Worm (Caenorhabditis elegans): ENCODE results near the gene Y69A2AR.19.

Y69A2AR.19 gene

DNA sequence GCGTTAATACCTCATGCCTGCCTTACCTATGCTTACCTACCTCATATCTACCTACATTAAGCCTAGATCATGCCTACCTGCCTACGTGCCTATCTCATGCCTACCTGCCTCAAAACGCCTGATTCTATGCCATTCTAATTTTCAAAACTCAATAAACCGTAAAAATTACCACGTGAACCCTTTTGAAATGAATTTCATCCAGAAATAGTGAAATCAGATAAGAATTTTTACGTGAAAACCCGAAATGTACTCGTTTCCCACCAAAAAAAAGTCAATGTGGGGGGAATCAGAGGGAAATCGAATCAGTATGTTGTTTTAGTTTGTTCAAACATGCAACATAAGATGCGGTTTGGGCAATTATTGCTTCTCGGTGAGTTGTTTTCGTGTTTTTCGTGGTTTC lies at the start of gene Y69A2AR.19:
Y69A2AR.19 (plus strand) TSS at position 301 of the 400 bp plus-strand sequence.
- TF ChIP-seq unc-42 (tag; optimal IDR thresholded peaks at IDR 0.05) (no peak), lim-6 (tag; optimal IDR thresholded peaks at IDR 0.05) (no peak), tbx-2 (tag; optimal IDR thresholded peaks at IDR 0.05) (no peak), lin-11 (tag; optimal IDR thresholded peaks at IDR 0.05) (no peak), hlh-15 (tag; optimal IDR thresholded peaks at IDR 0.05) (no peak), sox-2 (GFP tag; IDR thresholded peaks at IDR 0.05) (no peak), ceh-9 (tag; optimal IDR thresholded peaks at IDR 0.05) (no peak), ceh-48 (tag; optimal IDR thresholded peaks at IDR 0.05) (no peak), ceh-19 (GFP tag; optimal IDR thresholded peaks at IDR 0.05) (no peak), pqm-1 (tag; optimal IDR thresholded peaks at IDR 0.05) (no peak), K09A11.1 (tag; optimal IDR thresholded peaks at IDR 0.05; ENCODE audit: insufficient read depth) (no peak), ahr-1 (tag; optimal IDR thresholded peaks at IDR 0.05) (no peak), ceh-6 (GFP tag; optimal IDR thresholded peaks at IDR 0.05) (no peak), pros-1 (tag; optimal IDR thresholded peaks at IDR 0.05) (no peak)

DNA sequence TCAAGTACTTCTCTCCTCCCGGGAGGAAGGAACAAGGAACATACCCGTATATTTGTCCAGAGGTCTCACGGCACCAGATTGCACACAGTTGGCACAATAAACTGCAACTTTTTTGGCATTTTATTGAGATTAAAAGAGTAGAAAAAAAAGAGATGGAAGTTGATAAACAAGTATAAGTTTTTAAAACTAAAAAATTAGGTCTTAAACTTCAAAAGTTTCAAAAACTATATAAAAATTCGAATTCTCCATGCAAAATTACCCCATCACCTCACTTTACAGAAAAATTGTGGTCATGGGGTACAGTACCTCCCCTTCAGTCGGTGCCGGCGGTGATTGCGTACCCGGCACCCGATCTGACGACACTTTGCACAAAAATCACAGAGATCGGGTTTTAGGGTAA lies 37.4 kb upstream of the Y69A2AR.19 start, which contains the start of gene C45G7.13:
C45G7.13 (minus strand) TSS at position 101 of the 400 bp plus-strand sequence.
- no peak for TF ChIP-seq fax-1 (tag; optimal IDR thresholded peaks at IDR 0.05)
- TF ChIP-seq sox-4 (tag; optimal IDR thresholded peaks at IDR 0.05) = no peak
- TF ChIP-seq elt-4 (tag; optimal IDR thresholded peaks at IDR 0.05) = no peak
- no peak for TF ChIP-seq unc-55 (GFP tag; optimal IDR thresholded peaks at IDR 0.05)
- TF ChIP-seq pros-1 (tag; optimal IDR thresholded peaks at IDR 0.05) = no peak
- no peak for TF ChIP-seq pag-3 (tag; optimal IDR thresholded peaks at IDR 0.05; ENCODE audit: borderline replicate concordance)
- no peak for TF ChIP-seq ztf-16 (tag; optimal IDR thresholded peaks at IDR 0.05)
- TF ChIP-seq lim-6 (tag; optimal IDR thresholded peaks at IDR 0.05) = no peak
- TF ChIP-seq ceh-30 (tag; optimal IDR thresholded peaks at IDR 0.05) = no peak
- TF ChIP-seq fkh-10 (GFP tag; optimal IDR thresholded peaks at IDR 0.05) = no peak
- no peak for TF ChIP-seq T23F11.4 (GFP tag; optimal IDR thresholded peaks at IDR 0.05)
- TF ChIP-seq hlh-13 (GFP tag; optimal IDR thresholded peaks at IDR 0.05) = no peak
- no peak for TF ChIP-seq hlh-8 (tag; optimal IDR thresholded peaks at IDR 0.05)

ce11 chrIV:2451655-2452054 lies 37.0 kb upstream of the Y69A2AR.19 start:
- TF ChIP-seq hlh-8 (tag; optimal IDR thresholded peaks at IDR 0.05) = no peak
- TF ChIP-seq fax-1 (tag; optimal IDR thresholded peaks at IDR 0.05) = no peak
- no peak for TF ChIP-seq ahr-1 (tag; optimal IDR thresholded peaks at IDR 0.05)
- no peak for TF ChIP-seq pros-1 (tag; optimal IDR thresholded peaks at IDR 0.05)
- no peak for TF ChIP-seq pag-3 (tag; optimal IDR thresholded peaks at IDR 0.05; ENCODE audit: borderline replicate concordance)
- no peak for TF ChIP-seq pqm-1 (tag; optimal IDR thresholded peaks at IDR 0.05)

DNA sequence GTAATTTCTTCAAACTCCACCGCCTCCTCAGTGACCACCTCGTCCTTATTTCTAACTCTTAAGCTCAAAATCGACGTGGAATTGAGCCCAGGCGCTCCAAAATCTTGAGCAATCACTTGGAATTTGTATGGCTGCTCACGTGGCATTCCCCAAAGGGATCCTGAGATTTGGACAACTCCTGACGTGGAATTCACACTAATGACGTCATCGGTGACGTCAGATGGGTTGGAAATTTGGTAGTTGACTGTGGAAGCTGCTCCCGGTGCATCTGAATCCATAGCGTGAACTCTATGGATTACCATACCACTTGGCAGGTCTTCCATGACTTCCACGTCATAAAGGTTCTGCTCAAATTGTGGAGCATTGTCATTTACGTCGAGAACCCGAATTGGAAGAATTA lies 33.5 kb upstream of the Y69A2AR.19 start:
- TF ChIP-seq dmd-4 (tag; optimal IDR thresholded peaks at IDR 0.05; ENCODE audit: borderline replicate concordance) (no peak), tbx-7 (tag; optimal IDR thresholded peaks at IDR 0.05) (no peak), K09A11.1 (tag; optimal IDR thresholded peaks at IDR 0.05; ENCODE audit: insufficient read depth) (no peak), unc-86 (tag; optimal IDR thresholded peaks at IDR 0.05) (no peak), ceh-31 (tag; optimal IDR thresholded peaks at IDR 0.05) (no peak), npax-4 (tag; optimal IDR thresholded peaks at IDR 0.05) (no peak)

DNA sequence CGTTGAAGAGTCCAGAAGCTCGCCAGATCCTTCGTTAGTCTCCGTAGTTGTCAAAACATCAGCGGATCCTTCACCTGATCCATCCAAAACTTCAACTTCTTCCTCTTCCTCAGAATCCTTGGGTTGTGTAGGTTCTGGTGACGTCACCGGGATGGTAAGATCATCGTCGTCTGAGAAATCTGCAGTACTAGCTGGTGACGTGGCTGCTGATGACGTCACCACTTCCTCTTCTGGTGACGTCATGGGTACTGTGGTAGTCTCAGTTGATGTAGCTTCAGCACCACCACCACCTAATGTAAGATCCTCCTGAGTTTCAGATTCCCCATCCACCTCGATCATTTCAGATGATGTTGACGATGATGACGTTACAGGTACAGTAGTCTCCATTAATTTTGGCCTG lies 27.2 kb upstream of the Y69A2AR.19 start:
- no peak for TF ChIP-seq rnt-1 (tag; optimal IDR thresholded peaks at IDR 0.05)
- TF ChIP-seq gmeb-2 (tag; optimal IDR thresholded peaks at IDR 0.05) = no peak
- no peak for TF ChIP-seq C38D4.7 (GFP tag; optimal IDR thresholded peaks at IDR 0.05)
- no peak for TF ChIP-seq npax-4 (tag; optimal IDR thresholded peaks at IDR 0.05)
- TF ChIP-seq T23F11.4 (GFP tag; optimal IDR thresholded peaks at IDR 0.05) = no peak
- no peak for TF ChIP-seq dmd-4 (tag; optimal IDR thresholded peaks at IDR 0.05; ENCODE audit: borderline replicate concordance)
- TF ChIP-seq ceh-24 (tag; optimal IDR thresholded peaks at IDR 0.05) = no peak
- no peak for TF ChIP-seq Y22D7AL.16 (tag; optimal IDR thresholded peaks at IDR 0.05)
- no peak for TF ChIP-seq C08G9.2 (tag; optimal IDR thresholded peaks at IDR 0.05)
- TF ChIP-seq nhr-232 (tag; optimal IDR thresholded peaks at IDR 0.05) = no peak
- no peak for TF ChIP-seq lim-6 (tag; optimal IDR thresholded peaks at IDR 0.05)
- TF ChIP-seq hlh-6 (tag; optimal IDR thresholded peaks at IDR 0.05) = no peak
- no peak for TF ChIP-seq pha-4 (tag; optimal IDR thresholded peaks at IDR 0.05)
- no peak for TF ChIP-seq elt-4 (tag; optimal IDR thresholded peaks at IDR 0.05)
- no peak for TF ChIP-seq fkh-10 (GFP tag; optimal IDR thresholded peaks at IDR 0.05)
- TF ChIP-seq tbx-2 (tag; optimal IDR thresholded peaks at IDR 0.05) = no peak
- TF ChIP-seq ceh-30 (tag; optimal IDR thresholded peaks at IDR 0.05) = no peak
- TF ChIP-seq hlh-8 (tag; optimal IDR thresholded peaks at IDR 0.05) = no peak

All from whole organism, late embryonic.